Fruit fly (Drosophila melanogaster) Kc167 (cell line): ENCODE data around the gene hmw.

Source experiments
- Myc ChIP-seq: fragments of >200 bp; optimal IDR thresholded peaks from 2 replicates; lab custom pipeline; 2017; ENCODE audit warnings: missing external identifiers
- h ChIP-seq: fragments of >200 bp; optimal IDR thresholded peaks from 3 replicates; lab custom pipeline; 2018; ENCODE audit warnings: missing external identifiers
- psq ChIP-seq: fragments of >200 bp; optimal IDR thresholded peaks from 2 replicates; lab custom pipeline; 2017; ENCODE audit warnings: missing external identifiers

dm6 chr3R:18355781-18356180, 6.0 kb upstream of the hmw start:
- TF ChIP-seq psq (lab: Kevin White, UChicago) (no peak), h (lab: Kevin White, UChicago) (no peak), Myc (lab: Kevin White, UChicago) (no peak)
